Worm (Caenorhabditis elegans) whole organism, L1 larva: ENCODE results near the gene fbxa-208.

ENCODE experiments used
- C34B4.2 ChIP-seq: sonication (generic microtip); optimal IDR thresholded peaks from 2 replicates; lab custom pipeline; 2017; ENCODE audit warnings: mild to moderate bottlenecking, missing genetic modification characterization, missing compliant biosample characterization
- ceh-90 ChIP-seq: sonication (generic microtip); optimal IDR thresholded peaks from 2 replicates; lab custom pipeline; 2016; ENCODE audit warnings: missing genetic modification characterization, missing compliant biosample characterization
- dsc-1 ChIP-seq: sonication (generic microtip); optimal IDR thresholded peaks from 2 replicates; lab custom pipeline; 2016; ENCODE audit warnings: mild to moderate bottlenecking, missing genetic modification characterization, missing compliant biosample characterization
- efl-1 ChIP-seq, 4 experiments: fragments of 150-350 bp; optimal IDR thresholded peaks in 3 of 4; peaks in 1 of 4; 1 replicate in 1 of 4; 2 replicates in 3 of 4; lab custom pipeline; 2014; ENCODE audit warnings: missing biosample characterization in 2 of 4, missing genetic modification characterization in 2 of 4, missing genetic modification reagents in 2 of 4
- egl-13 ChIP-seq: sonication (generic microtip); optimal IDR thresholded peaks from 2 replicates; lab custom pipeline; 2016; ENCODE audit warnings: missing genotype, missing genetic modification reagents, missing genetic modification characterization, missing compliant biosample characterization
- egl-27 ChIP-seq, 2 experiments: fragments of 150-350 bp in 1 of 2; sonication (generic microtip); optimal IDR thresholded peaks; 3 replicates each; lab custom pipeline; 2017 to 2018; ENCODE audit warnings: missing biosample characterization in 2 of 2, missing genetic modification characterization in 2 of 2, missing genetic modification reagents in 2 of 2
- elt-2 ChIP-seq: sonication (generic microtip); optimal IDR thresholded peaks from 2 replicates; lab custom pipeline; 2016; ENCODE audit warnings: missing genetic modification characterization, mild to moderate bottlenecking, inconsistent platforms, missing compliant biosample characterization, missing genetic modification reagents
- elt-3 ChIP-seq, 6 experiments: fragments of 150-350 bp in 1 of 6; sonication (generic microtip); optimal IDR thresholded peaks; 2 replicates each; lab custom pipeline; 2017 to 2018; ENCODE audit warnings: missing biosample characterization in 6 of 6, missing genetic modification characterization in 6 of 6, inconsistent platforms in 1 of 6
- fkh-10 ChIP-seq: sonication (generic microtip); optimal IDR thresholded peaks from 2 replicates; lab custom pipeline; 2017; ENCODE audit warnings: missing biosample characterization, missing genetic modification reagents, missing genetic modification characterization
- fos-1 ChIP-seq: fragments of 150-350 bp; optimal IDR thresholded peaks from 2 replicates; lab custom pipeline; 2014; ENCODE audit warnings: missing biosample characterization, missing genetic modification characterization
- grh-1 ChIP-seq: fragments of 200-800 bp; sonication (Bioruptor generic); IDR thresholded peaks from 2 replicates; pipeline ENCODE4 v1.3.6; 2022; ENCODE audit warnings: missing genetic modification reagents, missing genetic modification characterization, missing compliant biosample characterization
- irx-1 ChIP-seq: sonication (generic microtip); optimal IDR thresholded peaks from 2 replicates; lab custom pipeline; 2016; ENCODE audit warnings: missing genetic modification characterization, missing compliant biosample characterization
- jun-1 ChIP-seq: fragments of 150-350 bp; optimal IDR thresholded peaks from 2 replicates; lab custom pipeline; 2014; ENCODE audit warnings: missing biosample characterization, missing genetic modification reagents, missing genetic modification characterization
- lir-3 ChIP-seq: sonication (generic microtip); optimal IDR thresholded peaks from 2 replicates; lab custom pipeline; 2016; ENCODE audit warnings: mild to moderate bottlenecking, missing genetic modification characterization, moderate library complexity, missing compliant biosample characterization; ENCODE audit not compliant: poor library complexity
- mab-9 ChIP-seq: fragments of 200-800 bp; sonication (Bioruptor generic); IDR thresholded peaks from 2 replicates; pipeline ENCODE4 v1.3.6; 2022; ENCODE audit warnings: missing genetic modification reagents, missing genetic modification characterization, missing compliant biosample characterization
- nhr-237 ChIP-seq: fragments of 150-350 bp; optimal IDR thresholded peaks from 2 replicates; lab custom pipeline; 2014; ENCODE audit warnings: missing biosample characterization, missing genetic modification characterization
- nhr-47 ChIP-seq: sonication (generic microtip); optimal IDR thresholded peaks from 2 replicates; lab custom pipeline; 2016; ENCODE audit warnings: mild to moderate bottlenecking, missing genetic modification characterization, moderate library complexity, missing compliant biosample characterization
- nhr-71 ChIP-seq: sonication (generic microtip); optimal IDR thresholded peaks from 2 replicates; lab custom pipeline; 2016; ENCODE audit warnings: mild to moderate bottlenecking, missing genetic modification characterization, moderate library complexity, missing compliant biosample characterization
- nhr-76 ChIP-seq: sonication (generic microtip); optimal IDR thresholded peaks from 2 replicates; lab custom pipeline; 2017; ENCODE audit warnings: missing biosample characterization, missing genetic modification characterization
- nhr-90 ChIP-seq: sonication (generic microtip); optimal IDR thresholded peaks from 2 replicates; lab custom pipeline; 2016; ENCODE audit warnings: mild to moderate bottlenecking, missing genetic modification characterization, missing compliant biosample characterization; ENCODE audit not compliant: poor library complexity
- pag-3 ChIP-seq: sonication (generic microtip); optimal IDR thresholded peaks from 2 replicates; lab custom pipeline; 2017; ENCODE audit warnings: missing genetic modification characterization, mild to moderate bottlenecking, missing compliant biosample characterization, antibody characterized with exemption, borderline replicate concordance; ENCODE audit not compliant: insufficient read depth
- pax-3 ChIP-seq: fragments of 200-800 bp; sonication (Bioruptor generic); optimal IDR thresholded peaks from 2 replicates; lab custom pipeline; 2018; ENCODE audit warnings: mild to moderate bottlenecking, missing genetic modification characterization, moderate library complexity, missing compliant biosample characterization
- pqm-1 ChIP-seq: sonication (generic microtip); optimal IDR thresholded peaks from 3 replicates; lab custom pipeline; 2017; ENCODE audit warnings: missing biosample characterization, missing genetic modification characterization
- rnt-1 ChIP-seq: sonication (generic microtip); optimal IDR thresholded peaks from 2 replicates; lab custom pipeline; 2016; ENCODE audit warnings: mild to moderate bottlenecking, missing genetic modification characterization, moderate library complexity, missing compliant biosample characterization
- snu-23 ChIP-seq: sonication (generic microtip); optimal IDR thresholded peaks from 2 replicates; lab custom pipeline; 2016; ENCODE audit warnings: missing genetic modification characterization, missing compliant biosample characterization
- sup-37 ChIP-seq: fragments of 200-800 bp; sonication (Bioruptor generic); optimal IDR thresholded peaks from 2 replicates; lab custom pipeline; 2018; ENCODE audit warnings: mild to moderate bottlenecking, missing genetic modification characterization, missing compliant biosample characterization
- tlp-1 ChIP-seq: fragments of 150-350 bp; optimal IDR thresholded peaks from 2 replicates; lab custom pipeline; 2014; ENCODE audit warnings: missing biosample characterization, missing genetic modification characterization
- unc-30 ChIP-seq: sonication (generic microtip); optimal IDR thresholded peaks from 2 replicates; lab custom pipeline; 2017; ENCODE audit warnings: missing biosample characterization, missing genetic modification characterization
- unc-62 ChIP-seq: fragments of 150-350 bp; optimal IDR thresholded peaks from 2 replicates; lab custom pipeline; 2014; ENCODE audit warnings: missing biosample characterization, missing genetic modification reagents, missing genetic modification characterization
- unc-86 ChIP-seq: sonication (generic microtip); optimal IDR thresholded peaks from 2 replicates; lab custom pipeline; 2016; ENCODE audit warnings: missing genetic modification characterization, missing compliant biosample characterization
- vab-15 ChIP-seq: sonication (generic microtip); optimal IDR thresholded peaks from 2 replicates; lab custom pipeline; 2017; ENCODE audit warnings: missing genotype, mild to moderate bottlenecking, missing genetic modification characterization, missing compliant biosample characterization
- zip-4 ChIP-seq: fragments of 200-800 bp; sonication (Bioruptor generic); optimal IDR thresholded peaks from 2 replicates; lab custom pipeline; 2018; ENCODE audit warnings: mild to moderate bottlenecking, missing genetic modification characterization, moderate library complexity, missing compliant biosample characterization
- ztf-4 ChIP-seq: fragments of 150-350 bp; optimal IDR thresholded peaks from 2 replicates; lab custom pipeline; 2014; ENCODE audit warnings: missing biosample characterization, missing genetic modification characterization

fbxa-208 gene

ce11 chrIII:1293135-1293534 lies 36.5 kb downstream of the fbxa-208 start, which contains the start of gene fbxa-36:
Gene fbxa-36 (minus strand): TSS chrIII:1293235.
- TF ChIP-seq ceh-90 (no peak), unc-62 (GFP tag; lab: Kevin White, UChicago) (no peak), grh-1 (GFP tag; lab: Robert Waterston, UW) (no peak), pag-3 (tag; lab: Kevin White, UChicago) (no peak), jun-1 (tag; lab: Kevin White, UChicago) (no peak), nhr-90 (tag; lab: Kevin White, UChicago) (no peak), nhr-71 (no peak), sup-37 (GFP tag; lab: Kevin White, UChicago) (no peak), irx-1 (no peak), C34B4.2 (no peak), dsc-1 (tag; lab: Kevin White, UChicago) (no peak), egl-27 (tag; optimal IDR thresholded peaks at IDR 0.05; lab: Kevin White, UChicago) (no peak)

- TF ChIP-seq elt-2 (peak; percentile 82), elt-3 (tag; optimal IDR thresholded peaks at IDR 0.05; lab: Kevin White, UChicago) (peak in 2 of 6 experiments; percentile 13), tlp-1 (tag; lab: Kevin White, UChicago) (no peak), pax-3 (no peak), efl-1 (optimal IDR thresholded peaks at IDR 0.05; lab: Kevin White, UChicago) (no peak), efl-1 (GFP tag; optimal IDR thresholded peaks at IDR 0.05 in 1 of 2; lab: Kevin White, UChicago) (peak in 1 of 2 experiments; percentile 19)
These were observed 38.6 kb downstream of the fbxa-208 start, which contains the start of gene fbxa-35 for ce11 chrIII:1295149-1295716. Gene fbxa-35 (plus strand): TSS chrIII:1295666.

ce11 chrIII:1297604-1298003 lies 41.0 kb downstream of the fbxa-208 start, which contains the start of gene fbxa-28:
Gene fbxa-28 (plus strand): TSS chrIII:1297904.
- no peak for TF ChIP-seq fkh-10 (GFP tag; lab: Kevin White, UChicago)
- no peak for TF ChIP-seq egl-13 (tag; lab: Kevin White, UChicago)
- TF ChIP-seq ztf-4 (tag; lab: Kevin White, UChicago): no peak
- TF ChIP-seq mab-9 (GFP tag; lab: Robert Waterston, UW): no peak
- no peak for TF ChIP-seq unc-30 (tag; lab: Kevin White, UChicago)
- no peak for TF ChIP-seq pqm-1 (tag; lab: Kevin White, UChicago)
- no peak for TF ChIP-seq zip-4 (GFP tag; lab: Kevin White, UChicago)
- TF ChIP-seq lir-3 (tag; lab: Kevin White, UChicago): no peak
- no peak for TF ChIP-seq fos-1 (tag; lab: Kevin White, UChicago)
- no peak for TF ChIP-seq snu-23
- no peak for TF ChIP-seq elt-2
- TF ChIP-seq tlp-1 (tag; lab: Kevin White, UChicago): no peak
- TF ChIP-seq vab-15 (tag; lab: Kevin White, UChicago): no peak
- no peak for TF ChIP-seq rnt-1 (tag; lab: Kevin White, UChicago)

ce11 chrIII:1303414-1303813 lies 46.8 kb downstream of the fbxa-208 start, which contains the start of gene fbxa-75:
Gene fbxa-75 (plus strand): TSS chrIII:1303714.
- TF ChIP-seq egl-27 (tag; optimal IDR thresholded peaks at IDR 0.05; lab: Kevin White, UChicago) (no peak), unc-86 (tag; lab: Kevin White, UChicago) (no peak), irx-1 (no peak), nhr-76 (no peak), nhr-237 (no peak), unc-62 (GFP tag; lab: Kevin White, UChicago) (no peak), nhr-90 (tag; lab: Kevin White, UChicago) (no peak), nhr-47 (tag; lab: Kevin White, UChicago) (no peak)
